Fruit fly (Drosophila melanogaster): ENCODE results near the gene CG11755.

The CG11755 gene

DNA sequence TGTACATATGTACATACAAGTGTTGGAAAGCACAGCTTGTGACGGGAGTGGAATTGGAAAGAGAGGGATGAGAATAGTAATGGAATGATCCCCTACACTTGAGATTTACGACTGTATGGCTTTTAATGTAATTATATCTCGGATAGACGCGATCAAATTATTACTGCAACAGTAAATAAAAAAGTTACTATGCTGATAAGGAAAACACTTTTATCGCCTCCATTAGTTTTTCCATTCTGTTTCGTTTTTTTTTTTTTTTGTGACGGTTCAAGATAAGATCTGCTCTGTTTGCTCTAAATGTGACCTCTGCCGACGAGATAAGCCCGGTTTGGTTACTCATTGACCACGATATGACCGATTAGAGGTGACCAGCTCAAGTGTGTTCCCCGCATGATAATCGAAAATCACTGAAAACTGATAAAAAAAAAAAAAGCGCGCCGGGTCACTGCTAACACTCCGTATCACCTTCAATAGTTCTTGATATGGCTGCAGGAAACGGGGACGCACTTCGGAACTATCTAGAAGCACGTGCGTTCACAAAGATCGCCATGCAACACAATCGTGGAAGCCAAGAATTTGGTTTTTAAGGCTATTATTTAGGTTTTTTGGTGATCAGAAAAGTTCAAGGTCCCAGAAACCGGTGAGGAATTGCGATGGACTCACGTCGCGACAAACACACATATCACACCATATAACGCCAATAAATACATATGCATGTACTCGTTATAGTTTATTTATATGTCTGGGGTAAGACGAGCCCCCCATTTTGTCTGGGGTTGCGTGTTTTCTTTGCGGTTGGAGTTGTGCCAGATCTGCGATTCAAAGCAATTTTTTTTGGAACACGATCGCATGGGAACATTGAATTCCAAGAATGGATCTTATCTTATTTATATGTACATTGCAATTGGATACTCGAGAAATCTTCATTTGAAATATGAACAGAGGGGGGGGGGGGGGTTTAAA, 5.9 kb upstream of the CG11755 start, which contains the start of gene p (continued):
- TF ChIP-seq CG18011 (GFP tag; optimal IDR thresholded peaks at IDR 0.05): no peak
- no peak for TF ChIP-seq Usf (GFP tag; optimal IDR thresholded peaks at IDR 0.05)
- TF ChIP-seq sug (tag; optimal IDR thresholded peaks at IDR 0.05): peak; percentile 4
- peak; percentile 34 for TF ChIP-seq CG10979 (tag; optimal IDR thresholded peaks at IDR 0.05)
- TF ChIP-seq CG14965 (GFP tag; optimal IDR thresholded peaks at IDR 0.05; ENCODE audit: borderline replicate concordance): no peak
- no peak for TF ChIP-seq psq (GFP tag; optimal IDR thresholded peaks at IDR 0.05)
- TF ChIP-seq bowl (GFP tag; IDR thresholded peaks at IDR 0.05): no peak
- TF ChIP-seq Ravus (GFP tag; IDR thresholded peaks at IDR 0.05): no peak
- no peak for TF ChIP-seq eyg (GFP tag; optimal IDR thresholded peaks at IDR 0.05)
- peak; percentile 4 for TF ChIP-seq tap (tag; optimal IDR thresholded peaks at IDR 0.05)
- no peak for TF ChIP-seq btn (GFP tag; optimal IDR thresholded peaks at IDR 0.05)
- no peak for TF ChIP-seq br (optimal IDR thresholded peaks at IDR 0.05)
- peak; percentile 49 for TF ChIP-seq CG11504 (tag; optimal IDR thresholded peaks at IDR 0.05)
- no peak for TF ChIP-seq CG14441 (GFP tag; IDR thresholded peaks at IDR 0.05)
- peak; percentile 87 for TF ChIP-seq exex (tag; optimal IDR thresholded peaks at IDR 0.05)
- no peak for TF ChIP-seq CG7357 (GFP tag; IDR thresholded peaks at IDR 0.05)
- no peak for TF ChIP-seq CG13775 (GFP tag; optimal IDR thresholded peaks at IDR 0.05)
- TF ChIP-seq CG42726 (GFP tag; IDR thresholded peaks at IDR 0.05; ENCODE audit: partially characterized antibody): no peak
- no peak for TF ChIP-seq Gug (GFP tag; IDR thresholded peaks at IDR 0.05)
- TF ChIP-seq CG33557 (GFP tag; optimal IDR thresholded peaks at IDR 0.05): peak; percentile 63
- TF ChIP-seq en (GFP tag; optimal IDR thresholded peaks at IDR 0.05): no peak
- no peak for TF ChIP-seq Doc3 (GFP tag; IDR thresholded peaks at IDR 0.05; ENCODE audit: partially characterized antibody)
- TF ChIP-seq CG12071 (GFP tag; optimal IDR thresholded peaks at IDR 0.05): peak; percentile 34
- no peak for TF ChIP-seq CG11247 (GFP tag; IDR thresholded peaks at IDR 0.05)
- TF ChIP-seq disco-r (GFP tag; optimal IDR thresholded peaks at IDR 0.05): no peak
- no peak for TF ChIP-seq gcm2 (GFP tag; optimal IDR thresholded peaks at IDR 0.05)
- no peak for TF ChIP-seq Dip2 (GFP tag; IDR thresholded peaks at IDR 0.05)
- TF ChIP-seq pum (GFP tag; optimal IDR thresholded peaks at IDR 0.05): peak; percentile 43
- no peak for TF ChIP-seq z (GFP tag; IDR thresholded peaks at IDR 0.05)
- TF ChIP-seq odd (GFP tag; optimal IDR thresholded peaks at IDR 0.05): peak; percentile 42
- peak; percentile 59 for TF ChIP-seq CG10431 (GFP tag; optimal IDR thresholded peaks at IDR 0.05)
- 0 out of 3 replicates have a peak, but pooled peaks have one; percentile 25 for TF ChIP-seq Dbx (GFP tag; IDR thresholded peaks at IDR 0.05)
- TF ChIP-seq BEAF-32 (GFP tag; optimal IDR thresholded peaks at IDR 0.05): no peak
- peak; percentile 32 for TF ChIP-seq CG13894 (tag; optimal IDR thresholded peaks at IDR 0.05)
- TF ChIP-seq wor (GFP tag; IDR thresholded peaks at IDR 0.05): no peak
- no peak for TF ChIP-seq ase (GFP tag; IDR thresholded peaks at IDR 0.05)
- TF ChIP-seq Hr78 (GFP tag; optimal IDR thresholded peaks at IDR 0.05): peak in 1 of 2 experiments; percentile 98
- peak; percentile 41 for TF ChIP-seq CG18262 (tag; optimal IDR thresholded peaks at IDR 0.05)
- peak; percentile 37 for TF ChIP-seq CG8359 (GFP tag; optimal IDR thresholded peaks at IDR 0.05; ENCODE audit: borderline replicate concordance)
- no peak for TF ChIP-seq otp (GFP tag; IDR thresholded peaks at IDR 0.05)
- TF ChIP-seq CG18476 (GFP tag; optimal IDR thresholded peaks at IDR 0.05): peak; percentile 27
- peak; percentile 10 for TF ChIP-seq NK7.1 (GFP tag; optimal IDR thresholded peaks at IDR 0.05)
- peak; percentile 37 for TF ChIP-seq CG12299 (tag; optimal IDR thresholded peaks at IDR 0.05)
- no peak for TF ChIP-seq CG2889 (GFP tag; IDR thresholded peaks at IDR 0.05)
- peak; percentile 25 for TF ChIP-seq Hr3 (GFP tag; optimal IDR thresholded peaks at IDR 0.05)
- peak; percentile 24 for TF ChIP-seq Six4 (GFP tag; optimal IDR thresholded peaks at IDR 0.05)
- TF ChIP-seq CG16813 (GFP tag; IDR thresholded peaks at IDR 0.05; ENCODE audit: partially characterized antibody): no peak
- TF ChIP-seq cg (GFP tag; optimal IDR thresholded peaks at IDR 0.05): no peak
- TF ChIP-seq slou (GFP tag; optimal IDR thresholded peaks at IDR 0.05): no peak

Measured in whole organism, embryonic.